Worm (Caenorhabditis elegans): ENCODE data around the gene test-1.

DNA sequence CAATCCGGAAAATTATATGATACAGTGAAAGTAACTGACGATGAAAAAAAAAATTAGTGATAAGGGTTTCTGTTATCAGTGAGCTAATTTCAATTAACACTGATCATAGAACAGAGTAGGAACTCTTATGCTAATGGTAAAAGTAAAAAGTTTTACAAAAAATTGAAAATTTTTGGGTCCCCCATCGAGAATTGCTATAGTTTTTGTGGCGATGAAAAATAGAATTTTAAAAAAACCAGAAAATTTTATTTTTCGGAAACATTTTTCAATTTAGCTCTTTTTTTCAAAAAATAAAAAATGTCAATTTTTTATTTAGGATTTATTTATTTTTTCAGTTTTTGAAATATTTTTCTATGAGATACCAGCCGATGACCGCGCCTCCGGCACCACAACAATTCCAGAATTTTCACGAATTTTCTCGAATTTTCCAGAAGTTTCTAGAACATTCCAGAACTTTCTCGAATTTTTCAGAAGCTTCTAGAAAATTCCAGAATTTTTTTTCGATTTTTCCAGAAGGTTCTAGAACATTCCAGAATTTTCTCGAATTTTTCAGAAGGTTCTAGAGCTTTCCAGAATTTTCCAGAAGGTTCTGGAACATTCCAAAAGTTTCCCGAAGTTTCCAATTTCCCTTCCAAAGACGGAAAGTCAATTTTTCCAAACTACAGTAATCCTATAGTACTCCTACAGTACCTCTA lies 23.2 kb upstream of the test-1 start, which contains the start of gene C23H5.8:
- TF ChIP-seq elt-3 (tag; optimal IDR thresholded peaks at IDR 0.05) = no peak
- TF ChIP-seq nhr-12 (tag; optimal IDR thresholded peaks at IDR 0.05) = no peak
- no peak for TF ChIP-seq lin-13 (tag; optimal IDR thresholded peaks at IDR 0.05)
- no peak for TF ChIP-seq ham-2 (GFP tag; optimal IDR thresholded peaks at IDR 0.05)
- no peak for TF ChIP-seq mep-1 (tag; optimal IDR thresholded peaks at IDR 0.05)
- no peak for TF ChIP-seq unc-62 (GFP tag; optimal IDR thresholded peaks at IDR 0.05)
- no peak for TF ChIP-seq lsy-2 (tag; optimal IDR thresholded peaks at IDR 0.05)
- no peak for TF ChIP-seq blmp-1 (tag; optimal IDR thresholded peaks at IDR 0.05)
- TF ChIP-seq ces-1 (GFP tag; optimal IDR thresholded peaks at IDR 0.05) = no peak
- no peak for TF ChIP-seq pha-4 (tag; optimal IDR thresholded peaks at IDR 0.05)
- no peak for TF ChIP-seq nhr-237 (tag; optimal IDR thresholded peaks at IDR 0.05)
- TF ChIP-seq unc-120 (tag; optimal IDR thresholded peaks at IDR 0.05; ENCODE audit: poor library complexity, severe bottlenecking) = no peak
- no peak for TF ChIP-seq ztf-11 (tag; optimal IDR thresholded peaks at IDR 0.05)

Measured in whole organism, mixed stage, embryonic.